Fruit fly (Drosophila melanogaster) whole organism, wandering third instar larva: ENCODE data around the gene PpV.

ENCODE experiments used
- Abd-B ChIP-seq: fragments of >200 bp; optimal IDR thresholded peaks from 2 replicates; lab custom pipeline; 2017; ENCODE audit warnings: missing biosample characterization, missing genetic modification characterization
- CG32264 ChIP-seq: fragments of 200-800 bp; sonication (Bioruptor generic); optimal IDR thresholded peaks from 2 replicates; lab custom pipeline; 2016; ENCODE audit warnings: missing biosample characterization, missing genetic modification characterization
- CG9705 ChIP-seq: fragments of 200-800 bp; sonication (Bioruptor generic); optimal IDR thresholded peaks from 2 replicates; lab custom pipeline; 2018; ENCODE audit warnings: missing biosample characterization, mild to moderate bottlenecking, missing genetic modification characterization
- CrebA ChIP-seq: fragments of 200-800 bp; sonication (Bioruptor generic); optimal IDR thresholded peaks from 2 replicates; lab custom pipeline; 2016; ENCODE audit warnings: missing biosample characterization, mild to moderate bottlenecking, missing genetic modification characterization, borderline replicate concordance
- Dfd ChIP-seq: fragments of >200 bp; optimal IDR thresholded peaks from 2 replicates; lab custom pipeline; 2017; ENCODE audit warnings: missing biosample characterization, missing genetic modification characterization
- Dif ChIP-seq: fragments of 200-275, 200-300 bp; sonication (Bioruptor generic); optimal IDR thresholded peaks from 2 replicates; lab custom pipeline; 2018; ENCODE audit warnings: missing biosample characterization, missing genetic modification characterization; ENCODE audit not compliant: partially characterized antibody
- GATAd ChIP-seq: sonication (Bioruptor generic); optimal IDR thresholded peaks from 2 replicates; lab custom pipeline; 2016; ENCODE audit warnings: missing biosample characterization, missing genetic modification characterization
- HLH106 ChIP-seq: fragments of 200-800 bp; optimal IDR thresholded peaks from 3 replicates; lab custom pipeline; 2019; ENCODE audit warnings: missing biosample characterization, mild to moderate bottlenecking, missing genetic modification characterization, moderate library complexity
- Hnf4 ChIP-seq: fragments of 200-800 bp; sonication (Bioruptor generic); optimal IDR thresholded peaks from 2 replicates; lab custom pipeline; 2016; ENCODE audit warnings: missing biosample characterization, mild to moderate bottlenecking, missing genetic modification characterization
- Hr78 ChIP-seq: fragments of >200 bp; optimal IDR thresholded peaks from 2 replicates; lab custom pipeline; 2017; ENCODE audit warnings: missing biosample characterization, missing genetic modification characterization
- Hr83 ChIP-seq: fragments of 200-300 bp; sonication (Bioruptor generic); optimal IDR thresholded peaks from 2 replicates; lab custom pipeline; 2016; ENCODE audit warnings: missing biosample characterization, mild to moderate bottlenecking, missing genetic modification characterization, moderate library complexity; ENCODE audit not compliant: poor library complexity, severe bottlenecking
- Jra ChIP-seq: sonication (Bioruptor generic); optimal IDR thresholded peaks from 2 replicates; lab custom pipeline; 2016; ENCODE audit warnings: missing biosample characterization, missing genetic modification characterization
- Mio ChIP-seq: sonication (Bioruptor generic); optimal IDR thresholded peaks from 2 replicates; lab custom pipeline; 2016; ENCODE audit warnings: missing biosample characterization, missing genetic modification characterization
- Myc ChIP-seq: fragments of >200 bp; optimal IDR thresholded peaks from 2 replicates; lab custom pipeline; 2017
- N ChIP-seq: fragments of >200 bp; optimal IDR thresholded peaks from 2 replicates; lab custom pipeline; 2018; ENCODE audit warnings: missing biosample characterization, missing external identifiers, missing genetic modification characterization
- OdsH ChIP-seq: fragments of 200-800 bp; sonication (Bioruptor generic); optimal IDR thresholded peaks from 2 replicates; lab custom pipeline; 2016; ENCODE audit warnings: missing biosample characterization, mild to moderate bottlenecking, missing genetic modification characterization
- Rel ChIP-seq, 2 experiments: fragments of 200-800 bp; sonication (Bioruptor generic) in 1 of 2; optimal IDR thresholded peaks; 2 replicates in 1 of 2; 3 replicates in 1 of 2; lab custom pipeline; 2016 to 2019; ENCODE audit warnings: mild to moderate bottlenecking in 2 of 2, missing biosample characterization in 2 of 2, missing genetic modification characterization in 2 of 2, moderate library complexity in 1 of 2
- Sp1 ChIP-seq: fragments of 200-800 bp; sonication (Bioruptor generic); optimal IDR thresholded peaks from 3 replicates; lab custom pipeline; 2019; ENCODE audit warnings: missing biosample characterization, mild to moderate bottlenecking, missing genetic modification characterization, moderate library complexity
- Vsx2 ChIP-seq: fragments of 200-300, 225-300 bp; sonication (Bioruptor generic); optimal IDR thresholded peaks from 2 replicates; lab custom pipeline; 2018; ENCODE audit warnings: missing biosample characterization, missing genetic modification characterization; ENCODE audit not compliant: partially characterized antibody
- br ChIP-seq: fragments of 200-800 bp; sonication (Bioruptor generic); optimal IDR thresholded peaks from 2 replicates; lab custom pipeline; 2016; ENCODE audit warnings: missing biosample characterization, missing genetic modification characterization
- brk ChIP-seq: fragments of 200-800 bp; sonication (Bioruptor generic); optimal IDR thresholded peaks from 2 replicates; lab custom pipeline; 2016; ENCODE audit warnings: missing biosample characterization, mild to moderate bottlenecking, missing genetic modification characterization
- dl ChIP-seq, 2 experiments: fragments of 175-275, 200-275 bp in 1 of 2; fragments of 200-275 bp in 1 of 2; sonication (Bioruptor generic); optimal IDR thresholded peaks; lab custom pipeline; 2018; ENCODE audit warnings: mild to moderate bottlenecking in 2 of 2, missing biosample characterization in 2 of 2, missing genetic modification characterization in 2 of 2, moderate library complexity in 2 of 2; ENCODE audit not compliant: partially characterized antibody in 2 of 2, insufficient read depth in 1 of 2
- dmrt93B ChIP-seq: fragments of 200-800 bp; sonication (Bioruptor generic); optimal IDR thresholded peaks from 2 replicates; lab custom pipeline; 2018; ENCODE audit warnings: missing biosample characterization, mild to moderate bottlenecking, missing genetic modification characterization
- dsf ChIP-seq: sonication (Bioruptor generic); optimal IDR thresholded peaks from 2 replicates; lab custom pipeline; 2016; ENCODE audit warnings: missing biosample characterization, missing genetic modification characterization, borderline replicate concordance
- ey ChIP-seq: fragments of 200-800 bp; sonication (Bioruptor generic); optimal IDR thresholded peaks from 2 replicates; lab custom pipeline; 2016; ENCODE audit warnings: missing biosample characterization, missing genetic modification characterization
- foxo ChIP-seq, 2 experiments: fragments of 200-800 bp; sonication (Bioruptor generic); optimal IDR thresholded peaks; 2 replicates in 1 of 2; 3 replicates in 1 of 2; lab custom pipeline; 2016 to 2017; ENCODE audit warnings: missing biosample characterization in 2 of 2, missing genetic modification characterization in 2 of 2
- fru ChIP-seq: fragments of 200-800 bp; sonication (Bioruptor generic); optimal IDR thresholded peaks from 3 replicates; lab custom pipeline; 2016; ENCODE audit warnings: missing biosample characterization, mild to moderate bottlenecking, missing genetic modification characterization
- h ChIP-seq: fragments of 200-800 bp; sonication (Bioruptor generic); optimal IDR thresholded peaks from 3 replicates; lab custom pipeline; 2016; ENCODE audit warnings: missing biosample characterization, mild to moderate bottlenecking, missing genetic modification characterization
- jim ChIP-seq: fragments of 175-275, 200-325 bp; sonication (Bioruptor generic); optimal IDR thresholded peaks from 2 replicates; lab custom pipeline; 2016; ENCODE audit warnings: missing biosample characterization, mild to moderate bottlenecking, missing genetic modification characterization
- lola ChIP-seq: fragments of >200 bp; optimal IDR thresholded peaks from 2 replicates; lab custom pipeline; 2017; ENCODE audit warnings: missing biosample characterization, missing genetic modification characterization
- pan ChIP-seq: fragments of >200 bp; optimal IDR thresholded peaks from 2 replicates; lab custom pipeline; 2017
- psq ChIP-seq: fragments of 200-800 bp; sonication (Bioruptor generic); optimal IDR thresholded peaks from 3 replicates; lab custom pipeline; 2017; ENCODE audit warnings: missing biosample characterization, mild to moderate bottlenecking, missing genetic modification characterization, moderate library complexity
- rgr ChIP-seq: fragments of 200-800 bp; sonication (Bioruptor generic); optimal IDR thresholded peaks from 3 replicates; lab custom pipeline; 2016; ENCODE audit warnings: missing biosample characterization, mild to moderate bottlenecking, missing genetic modification characterization
- sage ChIP-seq: fragments of 200-800 bp; sonication (Bioruptor generic); optimal IDR thresholded peaks from 2 replicates; lab custom pipeline; 2016; ENCODE audit warnings: missing biosample characterization, mild to moderate bottlenecking, missing genetic modification characterization
- sv ChIP-seq: fragments of 200-800 bp; sonication (Bioruptor generic); optimal IDR thresholded peaks from 3 replicates; lab custom pipeline; 2016; ENCODE audit warnings: missing biosample characterization, missing genetic modification characterization
- tai ChIP-seq: sonication (Bioruptor generic); optimal IDR thresholded peaks from 2 replicates; lab custom pipeline; 2016; ENCODE audit warnings: missing biosample characterization, missing genetic modification characterization
- usp ChIP-seq: fragments of >200 bp; optimal IDR thresholded peaks from 2 replicates; lab custom pipeline; 2017; ENCODE audit warnings: missing biosample characterization, missing genetic modification characterization
- woc ChIP-seq: sonication (Bioruptor generic); optimal IDR thresholded peaks from 2 replicates; lab custom pipeline; 2016; ENCODE audit warnings: missing biosample characterization, mild to moderate bottlenecking, missing genetic modification characterization

Gene PpV

DNA sequence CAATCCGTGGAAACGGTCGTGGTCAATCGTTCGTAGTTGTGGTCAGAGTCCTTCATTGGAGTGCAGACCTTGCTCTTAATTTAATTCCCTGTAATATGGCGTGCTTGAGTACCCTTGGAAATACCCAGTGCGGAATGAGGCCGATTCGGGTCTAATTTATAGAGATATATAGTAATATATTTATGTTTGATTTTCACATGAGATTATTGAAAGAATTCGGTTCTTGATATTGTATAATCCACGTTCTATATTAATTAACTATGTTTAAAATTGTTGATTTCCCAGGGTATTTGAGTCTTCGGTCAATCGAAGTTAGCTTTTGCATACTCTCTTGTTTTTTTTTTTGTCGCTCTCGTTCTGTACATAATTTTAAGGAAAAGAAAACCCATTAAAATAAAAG is 29.4 kb downstream of the PpV start:
- TF ChIP-seq sage (GFP tag; lab: Kevin White, UChicago) (peak; percentile 40), Hr83 (no peak), fru (GFP tag; lab: Kevin White, UChicago) (no peak), HLH106 (tag; lab: Kevin White, UChicago) (peak; percentile 33), Abd-B (GFP tag; lab: Kevin White, UChicago) (no peak), Dif (GFP tag; lab: Kevin White, UChicago) (no peak), dl (GFP tag; optimal IDR thresholded peaks at IDR 0.05; lab: Kevin White, UChicago; ENCODE audit: insufficient read depth in 1 of 2, partially characterized antibody in 2 of 2) (no peak), GATAd (no peak), sv (GFP tag; lab: Kevin White, UChicago) (no peak), jim (GFP tag; lab: Kevin White, UChicago) (no peak), h (GFP tag; lab: Kevin White, UChicago) (peak; percentile 30), Sp1 (GFP tag; lab: Kevin White, UChicago) (no peak), Hr78 (GFP tag; lab: Kevin White, UChicago) (no peak), psq (GFP tag; lab: Kevin White, UChicago) (no peak), brk (GFP tag; lab: Kevin White, UChicago) (no peak), br (GFP tag; lab: Kevin White, UChicago) (no peak), Dfd (GFP tag; lab: Kevin White, UChicago) (no peak), foxo (GFP tag; optimal IDR thresholded peaks at IDR 0.05; lab: Kevin White, UChicago) (peak in 1 of 2 experiments; percentile 58), usp (GFP tag; lab: Kevin White, UChicago) (no peak), dsf (GFP tag; lab: Kevin White, UChicago) (no peak), OdsH (peak; percentile 22), CG32264 (GFP tag; lab: Kevin White, UChicago) (no peak), Myc (lab: Kevin White, UChicago) (no peak), woc (no peak), CG9705 (GFP tag; lab: Kevin White, UChicago) (no peak), Jra (no peak), Hnf4 (no peak), CrebA (GFP tag; lab: Kevin White, UChicago) (no peak), dmrt93B (GFP tag; lab: Kevin White, UChicago) (no peak)

DNA sequence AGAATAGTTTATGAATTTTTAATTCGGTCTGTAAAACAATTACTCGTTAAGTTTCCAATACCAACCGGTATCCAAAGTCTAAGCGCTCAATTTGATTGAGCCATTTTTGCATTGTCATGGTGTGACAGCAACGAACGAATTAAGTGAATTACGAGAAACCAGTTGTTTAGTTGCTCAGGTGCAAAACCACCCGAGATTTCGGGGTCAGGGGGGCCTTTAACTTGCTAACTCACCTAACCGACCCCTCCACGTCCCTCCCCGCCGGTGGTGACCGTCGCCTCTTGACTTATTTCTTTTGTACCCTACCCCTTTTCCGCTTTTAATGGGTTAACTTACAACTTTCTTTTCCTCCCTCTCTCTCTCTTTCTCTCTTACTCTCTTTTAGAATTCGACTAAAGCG is 31.0 kb downstream of the PpV start:
- TF ChIP-seq Rel (GFP tag; optimal IDR thresholded peaks at IDR 0.05; lab: Kevin White, UChicago): no peak
- peak; percentile 7 for TF ChIP-seq Rel (tag; optimal IDR thresholded peaks at IDR 0.05; lab: Kevin White, UChicago)
- no peak for TF ChIP-seq Abd-B (GFP tag; lab: Kevin White, UChicago)
- peak; percentile 43 for TF ChIP-seq psq (GFP tag; lab: Kevin White, UChicago)
- TF ChIP-seq, all 38 proteins: peak for 2

DNA sequence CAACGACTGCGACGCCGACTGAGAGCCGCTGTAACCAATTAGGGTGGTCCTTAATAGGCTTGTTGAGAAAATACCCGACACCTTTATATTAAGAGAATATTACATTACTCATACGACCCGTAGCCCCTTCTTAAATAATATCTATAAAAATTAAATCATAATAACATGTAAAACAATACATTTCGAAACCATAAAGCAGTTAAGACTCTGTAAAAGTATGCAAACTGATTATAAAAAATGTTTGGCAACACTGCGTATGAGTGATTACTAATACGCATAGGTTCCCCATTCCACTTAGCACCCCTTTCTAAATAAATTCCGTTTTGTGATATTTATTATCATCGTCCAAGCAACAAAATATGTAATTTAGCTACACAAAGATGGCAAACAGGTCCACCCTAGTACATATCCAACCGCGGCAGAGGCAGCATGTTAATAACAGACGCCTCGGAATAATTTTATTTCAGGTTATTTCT is 32.1 kb downstream of the PpV start:
- TF ChIP-seq Mio (GFP tag; lab: Kevin White, UChicago) (no peak), brk (GFP tag; lab: Kevin White, UChicago) (peak; percentile 30), Myc (lab: Kevin White, UChicago) (no peak), jim (GFP tag; lab: Kevin White, UChicago) (no peak), psq (GFP tag; lab: Kevin White, UChicago) (peak; percentile 51), tai (GFP tag; lab: Kevin White, UChicago) (no peak), GATAd (no peak), OdsH (peak; percentile 76), Sp1 (GFP tag; lab: Kevin White, UChicago) (peak; percentile 92), fru (GFP tag; lab: Kevin White, UChicago) (peak; percentile 78), Hr83 (no peak), dsf (GFP tag; lab: Kevin White, UChicago) (no peak), CG32264 (GFP tag; lab: Kevin White, UChicago) (no peak), usp (GFP tag; lab: Kevin White, UChicago) (no peak), sage (GFP tag; lab: Kevin White, UChicago) (no peak), Hr78 (GFP tag; lab: Kevin White, UChicago) (no peak), pan (no peak), h (GFP tag; lab: Kevin White, UChicago) (peak; percentile 75), ey (GFP tag; lab: Kevin White, UChicago) (peak; percentile 57), Hnf4 (peak; percentile 49), dl (GFP tag; optimal IDR thresholded peaks at IDR 0.05; lab: Kevin White, UChicago; ENCODE audit: insufficient read depth in 1 of 2, partially characterized antibody in 2 of 2) (no peak), CG9705 (GFP tag; lab: Kevin White, UChicago) (peak; percentile 72), Abd-B (GFP tag; lab: Kevin White, UChicago) (no peak), Rel (GFP tag; optimal IDR thresholded peaks at IDR 0.05; lab: Kevin White, UChicago) (no peak), Rel (tag; optimal IDR thresholded peaks at IDR 0.05; lab: Kevin White, UChicago) (peak; percentile 42), Vsx2 (no peak), sv (GFP tag; lab: Kevin White, UChicago) (peak; percentile 66), Dif (GFP tag; lab: Kevin White, UChicago) (no peak), br (GFP tag; lab: Kevin White, UChicago) (peak; percentile 79), HLH106 (tag; lab: Kevin White, UChicago) (peak; percentile 88), N (GFP tag; lab: Kevin White, UChicago) (no peak), lola (GFP tag; lab: Kevin White, UChicago) (no peak), dmrt93B (GFP tag; lab: Kevin White, UChicago) (peak; percentile 85), foxo (GFP tag; optimal IDR thresholded peaks at IDR 0.05; lab: Kevin White, UChicago) (peak in 1 of 2 experiments; percentile 78), rgr (GFP tag; lab: Kevin White, UChicago) (peak; percentile 73), Jra (no peak), CrebA (GFP tag; lab: Kevin White, UChicago) (no peak), woc (no peak), Dfd (GFP tag; lab: Kevin White, UChicago) (no peak)
- TF ChIP-seq, all 38 proteins: peak for 16
